Fruit fly (Drosophila melanogaster): ENCODE measurements around the gene RhoGAPp190.

DNA sequence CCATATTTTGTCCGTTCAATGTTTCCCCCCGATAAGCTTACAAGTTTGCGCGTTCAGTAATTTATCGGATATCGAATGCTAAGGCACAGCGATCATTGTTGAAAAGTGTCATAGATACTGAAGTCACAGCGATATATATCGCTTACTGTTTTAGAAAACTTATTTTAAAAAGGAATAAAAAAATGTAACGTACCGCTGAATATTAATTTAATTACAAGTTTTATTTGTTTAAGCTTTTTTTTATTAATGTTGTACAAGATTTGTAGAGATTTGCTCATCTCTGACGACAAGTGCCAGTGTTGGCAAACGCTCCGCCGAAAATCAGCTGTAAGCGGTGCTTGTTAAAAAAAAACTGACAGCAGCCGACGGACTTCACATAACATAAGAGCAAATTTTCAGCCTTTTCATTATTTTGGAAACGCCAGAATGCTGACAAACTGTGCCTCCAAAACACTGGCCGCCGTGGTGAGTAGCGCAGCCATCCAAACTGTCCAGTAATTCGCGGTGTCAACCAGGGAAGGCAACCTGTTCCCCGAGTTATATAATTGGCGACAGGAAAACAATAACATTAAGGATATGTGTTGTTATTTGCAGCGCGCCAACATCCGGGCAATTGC lies 20.3 kb downstream of the RhoGAPp190 start, which contains the start of the genes corolla and ND-24:
- peak; percentile 43 for TF ChIP-seq Myc (optimal IDR thresholded peaks at IDR 0.05)
- no peak for TF ChIP-seq Hr78 (GFP tag; optimal IDR thresholded peaks at IDR 0.05)
- TF ChIP-seq usp (GFP tag; optimal IDR thresholded peaks at IDR 0.05): no peak
- peak in 1 of 2 experiments; percentile 86 for TF ChIP-seq foxo (GFP tag; optimal IDR thresholded peaks at IDR 0.05)
- TF ChIP-seq psq (GFP tag; optimal IDR thresholded peaks at IDR 0.05): peak; percentile 72
- peak; percentile 67 for TF ChIP-seq Sp1 (GFP tag; optimal IDR thresholded peaks at IDR 0.05)

Data from whole organism, wandering third instar larva.